Worm (Caenorhabditis elegans) whole organism, L4/young adult: ENCODE measurements around the gene mtm-5.

Experiments
- W03F9.2 ChIP-seq: fragments of 150-350 bp; optimal IDR thresholded peaks from 2 replicates; lab custom pipeline; 2014; ENCODE audit warnings: missing biosample characterization, missing genetic modification characterization
- him-1 ChIP-seq: sonication (generic microtip); optimal IDR thresholded peaks from 2 replicates; lab custom pipeline; 2016; ENCODE audit warnings: missing genotype, missing genetic modification reagents, missing genetic modification characterization, missing compliant biosample characterization

ce11 chrX:5213032-5213431 lies 30.2 kb downstream of the mtm-5 start:
- no peak for TF ChIP-seq W03F9.2 (tag; lab: Kevin White, UChicago)
- no peak for TF ChIP-seq him-1
